Worm (Caenorhabditis elegans) whole organism, L4 larva: Measurements from ENCODE around the gene fbxc-43.

ENCODE experiments used
- ZK546.5 ChIP-seq, 2 experiments: sonication (generic microtip); optimal IDR thresholded peaks; 2 replicates each; lab custom pipeline; 2017; ENCODE audit warnings: missing biosample characterization in 2 of 2, missing genetic modification characterization in 2 of 2
- aly-2 ChIP-seq: sonication (generic microtip); optimal IDR thresholded peaks from 2 replicates; lab custom pipeline; 2018; ENCODE audit warnings: missing biosample characterization, missing genetic modification characterization
- ceh-28 ChIP-seq: fragments of 150-350 bp; optimal IDR thresholded peaks from 2 replicates; lab custom pipeline; 2014; ENCODE audit warnings: missing biosample characterization, missing genetic modification reagents, missing genetic modification characterization
- dve-1 ChIP-seq: sonication (generic microtip); optimal IDR thresholded peaks from 2 replicates; lab custom pipeline; 2017; ENCODE audit warnings: antibody characterized with exemption, mild to moderate bottlenecking, missing genetic modification characterization, missing compliant biosample characterization; ENCODE audit not compliant: insufficient read depth
- mdl-1 ChIP-seq, 2 experiments: fragments of 150-350 bp in 1 of 2; sonication (generic microtip) in 1 of 2; optimal IDR thresholded peaks; 2 replicates each; lab custom pipeline; 2014 to 2017; ENCODE audit warnings: missing biosample characterization in 2 of 2, missing genetic modification characterization in 2 of 2
- nhr-111 ChIP-seq: fragments of 200-800 bp; sonication (Bioruptor generic); optimal IDR thresholded peaks from 2 replicates; lab custom pipeline; 2018; ENCODE audit warnings: mild to moderate bottlenecking, missing genetic modification characterization, missing compliant biosample characterization
- nhr-28 ChIP-seq: fragments of 150-350 bp; optimal IDR thresholded peaks from 2 replicates; lab custom pipeline; 2014; ENCODE audit warnings: missing biosample characterization, missing genetic modification characterization
- nhr-48 ChIP-seq: sonication (generic microtip); optimal IDR thresholded peaks from 2 replicates; lab custom pipeline; 2016; ENCODE audit warnings: mild to moderate bottlenecking, missing genetic modification characterization, missing compliant biosample characterization
- nhr-76 ChIP-seq: fragments of 150-350 bp; optimal IDR thresholded peaks from 2 replicates; lab custom pipeline; 2014; ENCODE audit warnings: missing biosample characterization, missing genetic modification characterization
- snpc-4 ChIP-seq: fragments of 150-350 bp; optimal IDR thresholded peaks from 2 replicates; lab custom pipeline; 2014; ENCODE audit warnings: missing biosample characterization, missing genetic modification characterization

DNA sequence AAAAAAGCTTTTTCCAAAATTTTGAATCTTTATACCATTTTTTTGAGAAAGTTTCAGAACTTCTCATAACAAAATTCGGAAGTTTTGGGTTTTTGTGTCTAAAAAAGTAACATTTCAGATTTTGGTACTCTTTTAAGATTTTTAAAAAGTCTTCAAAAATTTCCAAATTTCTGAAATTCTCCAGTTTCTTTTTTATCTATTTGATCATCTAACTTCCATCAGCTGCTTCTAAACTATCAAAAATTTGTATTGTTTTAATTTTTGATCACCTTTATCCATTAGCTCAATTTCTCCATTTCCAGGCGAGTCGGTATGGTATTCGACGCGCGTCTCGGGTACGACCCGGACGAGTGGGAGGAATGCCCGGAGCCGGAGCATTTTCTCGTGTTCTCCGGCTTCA is 49.4 kb downstream of the fbxc-43 start, which contains the start of gene cpna-1:
- TF ChIP-seq dve-1 (tag; lab: Kevin White, UChicago) (no peak), ZK546.5 (tag; optimal IDR thresholded peaks at IDR 0.05; lab: Kevin White, UChicago) (no peak), snpc-4 (no peak), mdl-1 (tag; optimal IDR thresholded peaks at IDR 0.05; lab: Kevin White, UChicago) (no peak), aly-2 (tag; lab: Kevin White, UChicago) (no peak), nhr-111 (GFP tag; lab: Kevin White, UChicago) (no peak), nhr-28 (tag; lab: Kevin White, UChicago) (no peak), nhr-76 (tag; lab: Kevin White, UChicago) (no peak), nhr-48 (no peak), ceh-28 (tag; lab: Kevin White, UChicago) (no peak)
